Fruit fly (Drosophila melanogaster): ENCODE measurements around the gene CG13003.
A peak's percentile ranks its signal among the peaks of the same experiment; 100 is the strongest.

Gene CG13003

DNA sequence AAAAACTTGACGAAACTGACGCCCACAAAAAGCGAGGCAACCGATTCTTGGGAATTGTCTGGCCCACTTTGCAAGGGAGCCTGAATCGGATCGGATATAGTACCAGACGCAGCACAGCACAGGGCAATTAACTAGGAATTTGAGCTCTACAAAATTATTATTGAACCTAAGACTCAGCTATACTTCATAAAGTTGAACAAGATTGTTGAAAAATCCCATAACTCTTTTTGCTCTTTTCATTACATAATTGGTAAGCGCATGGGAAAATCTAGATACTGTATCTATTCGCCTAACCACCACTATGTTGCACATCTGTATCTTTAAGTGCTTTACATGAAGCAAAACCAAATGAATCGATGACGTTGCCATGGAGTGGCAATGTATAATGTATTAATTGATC, 43.2 kb downstream of the CG13003 start (continued):
- TF ChIP-seq inv (GFP tag; IDR thresholded peaks at IDR 0.05; ENCODE audit: partially characterized antibody) = no peak
- TF ChIP-seq CG1024 (GFP tag; IDR thresholded peaks at IDR 0.05) = peak; percentile 61
- TF ChIP-seq CG1602 (GFP tag; optimal IDR thresholded peaks at IDR 0.05) = peak; percentile 67
- TF ChIP-seq CG18619 (GFP tag; optimal IDR thresholded peaks at IDR 0.05) = peak; percentile 50
- TF ChIP-seq Fer3 (tag; optimal IDR thresholded peaks at IDR 0.05) = peak; percentile 49
- TF ChIP-seq CG1647 (GFP tag; optimal IDR thresholded peaks at IDR 0.05) = peak; percentile 63
- TF ChIP-seq CG30020 (tag; optimal IDR thresholded peaks at IDR 0.05) = peak; percentile 22
- peak; percentile 27 for TF ChIP-seq Max (GFP tag; optimal IDR thresholded peaks at IDR 0.05)
- 0 out of 2 replicates have a peak, but pooled peaks have one; percentile 24 for TF ChIP-seq Atf6 (GFP tag; IDR thresholded peaks at IDR 0.05)
- TF ChIP-seq fd3F (GFP tag; optimal IDR thresholded peaks at IDR 0.05) = peak; percentile 43
- no peak for TF ChIP-seq cad (GFP tag; optimal IDR thresholded peaks at IDR 0.05)
- peak; percentile 79 for TF ChIP-seq phol (tag; optimal IDR thresholded peaks at IDR 0.05)
- no peak for TF ChIP-seq Dip2 (GFP tag; IDR thresholded peaks at IDR 0.05)
- TF ChIP-seq wek (GFP tag; optimal IDR thresholded peaks at IDR 0.05) = peak; percentile 40
- TF ChIP-seq Pdp1 (GFP tag; optimal IDR thresholded peaks at IDR 0.05) = peak; percentile 63 to 89
- TF ChIP-seq vnd (GFP tag; IDR thresholded peaks at IDR 0.05; ENCODE audit: partially characterized antibody) = no peak
- TF ChIP-seq CG13123 (GFP tag; optimal IDR thresholded peaks at IDR 0.05) = peak; percentile 13
- TF ChIP-seq CG1603 (tag; optimal IDR thresholded peaks at IDR 0.05) = peak; percentile 91
- TF ChIP-seq Spps (tag; optimal IDR thresholded peaks at IDR 0.05) = peak; percentile 31
- peak; percentile 74 for TF ChIP-seq CG3407 (GFP tag; optimal IDR thresholded peaks at IDR 0.05)
- no peak for TF ChIP-seq tll (GFP tag; optimal IDR thresholded peaks at IDR 0.05)
- TF ChIP-seq oc (tag; optimal IDR thresholded peaks at IDR 0.05) = peak; percentile 83
- peak; percentile 39 for TF ChIP-seq CG17802 (tag; optimal IDR thresholded peaks at IDR 0.05)
- TF ChIP-seq Taf1 (GFP tag; IDR thresholded peaks at IDR 0.05) = no peak
- peak; percentile 22 for TF ChIP-seq CG15514 (GFP tag; optimal IDR thresholded peaks at IDR 0.05)
- no peak for TF ChIP-seq dati (GFP tag; IDR thresholded peaks at IDR 0.05)
- TF ChIP-seq Ets97D (GFP tag; optimal IDR thresholded peaks at IDR 0.05) = peak; percentile 27
- TF ChIP-seq eve (GFP tag; optimal IDR thresholded peaks at IDR 0.05) = peak in 1 of 2 experiments; percentile 90
- TF ChIP-seq CG17328 (GFP tag; IDR thresholded peaks at IDR 0.05) = peak; percentile 88
- TF ChIP-seq CG15269 (tag; optimal IDR thresholded peaks at IDR 0.05) = peak; percentile 79
- no peak for TF ChIP-seq cas (GFP tag; IDR thresholded peaks at IDR 0.05)
- no peak for TF ChIP-seq CG34376 (GFP tag; optimal IDR thresholded peaks at IDR 0.05)
- TF ChIP-seq fru (optimal IDR thresholded peaks at IDR 0.05) = no peak
- TF ChIP-seq HLH4C (GFP tag; IDR thresholded peaks at IDR 0.05; ENCODE audit: partially characterized antibody) = no peak
- peak; percentile 26 for TF ChIP-seq slou (GFP tag; optimal IDR thresholded peaks at IDR 0.05)
- no peak for TF ChIP-seq Poxn (GFP tag; IDR thresholded peaks at IDR 0.05)
- TF ChIP-seq CG12744 (GFP tag; optimal IDR thresholded peaks at IDR 0.05) = no peak
- TF ChIP-seq CG7786 (GFP tag; optimal IDR thresholded peaks at IDR 0.05) = peak; percentile 53
- TF ChIP-seq Asciz (GFP tag; optimal IDR thresholded peaks at IDR 0.05) = peak; percentile 74
- TF ChIP-seq CG15479 (GFP tag; optimal IDR thresholded peaks at IDR 0.05) = no peak
- peak; percentile 38 for TF ChIP-seq da (GFP tag; optimal IDR thresholded peaks at IDR 0.05)
- peak; percentile 53 for TF ChIP-seq CG9215 (GFP tag; IDR thresholded peaks at IDR 0.05)
- peak; percentile 76 for TF ChIP-seq tap (tag; optimal IDR thresholded peaks at IDR 0.05)
- TF ChIP-seq Hr39 (optimal IDR thresholded peaks at IDR 0.05) = no peak
- TF ChIP-seq ap (GFP tag; IDR thresholded peaks at IDR 0.05) = peak; percentile 70
- TF ChIP-seq Stat92E (GFP tag; optimal IDR thresholded peaks at IDR 0.05) = peak in 1 of 3 experiments; percentile 18
- peak; percentile 71 for TF ChIP-seq mam (GFP tag; optimal IDR thresholded peaks at IDR 0.05)
- peak; percentile 73 for TF ChIP-seq tin (GFP tag; optimal IDR thresholded peaks at IDR 0.05)
- no peak for TF ChIP-seq NK7.1 (GFP tag; optimal IDR thresholded peaks at IDR 0.05)
- peak; percentile 9 for TF ChIP-seq CG3065 (GFP tag; optimal IDR thresholded peaks at IDR 0.05)
- TF ChIP-seq CG7372 (GFP tag; IDR thresholded peaks at IDR 0.05) = 0 out of 2 replicates have a peak, but pooled peaks have one; percentile 24
